Fruit fly (Drosophila melanogaster): ENCODE measurements around the gene SA2.

SA2 gene

dm6 chr3L:1410369-1411107 is 27.1 kb downstream of the SA2 start, which contains the start of gene CG9168:
Gene CG9168 (plus strand): TSS chr3L:1411057.
- TF ChIP-seq CG3995 (GFP tag; optimal IDR thresholded peaks at IDR 0.05) (no peak), zen (tag; optimal IDR thresholded peaks at IDR 0.05) (peak; percentile 99), zfh1 (GFP tag; IDR thresholded peaks at IDR 0.05) (no peak), cad (GFP tag; optimal IDR thresholded peaks at IDR 0.05) (peak; percentile 85), fru (optimal IDR thresholded peaks at IDR 0.05) (no peak), D (optimal IDR thresholded peaks at IDR 0.05) (peak; percentile 98), D (GFP tag; optimal IDR thresholded peaks at IDR 0.05) (no peak), tll (GFP tag; optimal IDR thresholded peaks at IDR 0.05) (peak in 1 of 2 experiments; percentile 83), abd-A (tag; optimal IDR thresholded peaks at IDR 0.05) (peak; percentile 9), otp (GFP tag; IDR thresholded peaks at IDR 0.05) (no peak)

DNA sequence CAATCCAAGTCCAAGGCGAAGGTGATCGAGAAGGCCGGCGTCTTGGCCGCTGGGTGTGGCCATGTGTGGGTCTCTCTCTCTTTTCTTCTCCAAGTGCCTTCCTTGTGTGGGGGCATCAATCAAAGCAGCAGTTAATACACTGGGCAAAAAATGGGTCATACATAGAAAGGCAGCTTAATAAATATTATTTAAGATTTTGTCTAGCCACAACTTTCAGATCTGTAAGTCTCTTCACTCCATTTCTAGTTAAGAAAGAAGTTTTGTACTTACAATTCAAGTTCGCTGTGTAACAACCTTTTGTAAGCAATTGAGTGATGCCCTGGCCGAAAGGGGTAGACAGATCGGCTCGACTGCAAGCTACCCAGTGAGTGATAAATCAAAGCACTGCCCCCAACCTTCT is 29.6 kb downstream of the SA2 start:
- TF ChIP-seq CG10979 (tag; optimal IDR thresholded peaks at IDR 0.05) (peak; percentile 35), Rfx (GFP tag; IDR thresholded peaks at IDR 0.05) (no peak), CG9817 (tag; optimal IDR thresholded peaks at IDR 0.05) (no peak), Fer3 (tag; optimal IDR thresholded peaks at IDR 0.05) (no peak), CG11504 (tag; optimal IDR thresholded peaks at IDR 0.05) (peak; percentile 40), gsb (GFP tag; IDR thresholded peaks at IDR 0.05) (no peak), CG11247 (GFP tag; IDR thresholded peaks at IDR 0.05) (no peak), Oaz (GFP tag; IDR thresholded peaks at IDR 0.05) (no peak), ab (GFP tag; optimal IDR thresholded peaks at IDR 0.05) (no peak), CG10654 (GFP tag; optimal IDR thresholded peaks at IDR 0.05) (no peak), ap (GFP tag; IDR thresholded peaks at IDR 0.05) (no peak), CG7556 (GFP tag; optimal IDR thresholded peaks at IDR 0.05) (no peak), CG14014 (GFP tag; IDR thresholded peaks at IDR 0.05) (no peak), repo (GFP tag; optimal IDR thresholded peaks at IDR 0.05) (no peak), CG10959 (GFP tag; IDR thresholded peaks at IDR 0.05) (peak; percentile 22; the same call in 1 of the 2 replicates), CG12744 (GFP tag; optimal IDR thresholded peaks at IDR 0.05) (no peak), Poxn (GFP tag; IDR thresholded peaks at IDR 0.05) (no peak), CG11696 (GFP tag; IDR thresholded peaks at IDR 0.05) (no peak), twi (tag; optimal IDR thresholded peaks at IDR 0.05) (no peak), oc (tag; optimal IDR thresholded peaks at IDR 0.05) (no peak), pros (GFP tag; optimal IDR thresholded peaks at IDR 0.05) (peak; percentile 4), Blimp-1 (GFP tag; optimal IDR thresholded peaks at IDR 0.05) (peak; percentile 46), ranshi (GFP tag; IDR thresholded peaks at IDR 0.05) (peak; percentile 13; the same call in 1 of the 2 replicates), CG11398 (GFP tag; optimal IDR thresholded peaks at IDR 0.05) (no peak), CG13894 (tag; optimal IDR thresholded peaks at IDR 0.05) (no peak), ase (GFP tag; IDR thresholded peaks at IDR 0.05) (no peak), zfh1 (GFP tag; IDR thresholded peaks at IDR 0.05) (0 out of 3 replicates have a peak, but pooled peaks have one; percentile 51), Ravus (GFP tag; IDR thresholded peaks at IDR 0.05) (no peak), Nf-YC (tag; optimal IDR thresholded peaks at IDR 0.05) (no peak), CG18476 (GFP tag; optimal IDR thresholded peaks at IDR 0.05) (no peak), Myb (GFP tag; optimal IDR thresholded peaks at IDR 0.05) (no peak), hkb (optimal IDR thresholded peaks at IDR 0.05) (no peak), hkb (GFP tag; IDR thresholded peaks at IDR 0.05) (no peak), D (optimal IDR thresholded peaks at IDR 0.05) (no peak), D (GFP tag; optimal IDR thresholded peaks at IDR 0.05) (peak; percentile 9), CG16815 (GFP tag; optimal IDR thresholded peaks at IDR 0.05) (no peak), fu2 (GFP tag; optimal IDR thresholded peaks at IDR 0.05) (no peak), H15 (GFP tag; IDR thresholded peaks at IDR 0.05) (no peak), Mrtf (GFP tag; IDR thresholded peaks at IDR 0.05) (0 out of 3 replicates have a peak, but pooled peaks have one; percentile 39), E2f1 (GFP tag; IDR thresholded peaks at IDR 0.05) (no peak), CG18599 (GFP tag; optimal IDR thresholded peaks at IDR 0.05) (peak; percentile 3), ken (GFP tag; IDR thresholded peaks at IDR 0.05) (no peak), Deaf1 (tag; optimal IDR thresholded peaks at IDR 0.05) (no peak)
